Worm (Caenorhabditis elegans) whole organism, L4/young adult: Measurements from ENCODE around the gene tebp-2.

Experiments
- W03F9.2 ChIP-seq: fragments of 150-350 bp; optimal IDR thresholded peaks from 2 replicates; lab custom pipeline; 2014; ENCODE audit warnings: missing biosample characterization, missing genetic modification characterization
- dao-5 ChIP-seq: sonication (generic microtip); optimal IDR thresholded peaks from 2 replicates; lab custom pipeline; 2016; ENCODE audit warnings: missing genotype, missing genetic modification characterization, moderate library complexity, missing compliant biosample characterization

DNA sequence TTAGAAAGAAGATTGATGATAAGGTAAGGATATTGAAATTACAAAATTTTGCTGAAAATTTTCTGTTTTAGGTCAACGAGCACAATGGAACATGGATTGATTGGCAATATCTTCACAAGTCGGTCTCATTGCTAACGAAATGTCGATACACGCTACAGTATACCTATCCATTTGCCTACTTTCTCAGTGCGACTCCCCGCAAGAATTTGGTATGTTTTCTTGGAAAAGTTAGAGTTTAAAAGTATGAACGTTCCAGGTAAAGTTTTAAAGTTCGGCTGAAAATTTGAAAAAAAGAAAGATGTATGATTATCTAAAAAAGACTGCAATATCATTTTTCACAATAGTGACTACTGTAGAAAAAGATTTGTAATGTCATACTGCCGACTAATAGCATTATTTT lies 12.7 kb downstream of the tebp-2 start:
- TF ChIP-seq dao-5 (tag; lab: Kevin White, UChicago) (no peak), W03F9.2 (tag; lab: Kevin White, UChicago) (no peak)
